Fruit fly (Drosophila melanogaster) whole organism, embryonic: Measurements from ENCODE around the gene t-Grip84.

ENCODE experiments used
- CG10543 ChIP-seq: fragments of 200-800 bp; sonication (Bioruptor generic); optimal IDR thresholded peaks from 3 replicates; lab custom pipeline; 2017; ENCODE audit warnings: missing biosample characterization, mild to moderate bottlenecking, missing genetic modification characterization, moderate library complexity
- CG11456 ChIP-seq: fragments of 200-800 bp; sonication (Bioruptor generic); IDR thresholded peaks from 3 replicates; pipeline ENCODE4 v1.3.6; 2022; ENCODE audit warnings: missing biosample characterization, missing genetic modification characterization
- CG11504 ChIP-seq: fragments of 200-800 bp; sonication (Bioruptor generic); optimal IDR thresholded peaks from 3 replicates; lab custom pipeline; 2019; ENCODE audit warnings: missing biosample characterization, mild to moderate bottlenecking, missing genetic modification characterization, moderate library complexity
- CG13424 ChIP-seq: fragments of 200-800 bp; sonication (Bioruptor generic); optimal IDR thresholded peaks from 2 replicates; lab custom pipeline; 2019; ENCODE audit warnings: missing biosample characterization, mild to moderate bottlenecking, missing genetic modification characterization, moderate library complexity
- CG14860 ChIP-seq: fragments of 200-800 bp; sonication (Bioruptor generic); IDR thresholded peaks from 3 replicates; pipeline ENCODE4 v1.3.6; 2022; ENCODE audit warnings: missing biosample characterization, missing genetic modification characterization; ENCODE audit not compliant: partially characterized antibody
- CG15479 ChIP-seq: fragments of 200-800 bp; sonication (Bioruptor generic); optimal IDR thresholded peaks from 3 replicates; lab custom pipeline; 2019; ENCODE audit warnings: missing biosample characterization, mild to moderate bottlenecking, missing genetic modification characterization, moderate library complexity
- CG1647 ChIP-seq: fragments of 200-800 bp; sonication (Bioruptor generic); optimal IDR thresholded peaks from 3 replicates; lab custom pipeline; 2016; ENCODE audit warnings: missing biosample characterization, missing genetic modification characterization
- CG17359 ChIP-seq: fragments of 200-800 bp; sonication (Bioruptor generic); optimal IDR thresholded peaks from 3 replicates; lab custom pipeline; 2018; ENCODE audit warnings: missing biosample characterization, mild to moderate bottlenecking, missing genetic modification characterization, moderate library complexity
- CG18599 ChIP-seq: fragments of 200-800 bp; sonication (Bioruptor generic); optimal IDR thresholded peaks from 3 replicates; lab custom pipeline; 2017; ENCODE audit warnings: missing biosample characterization, missing genetic modification characterization, mild to moderate bottlenecking, moderate library complexity, missing genetic modification reagents
- CG18764 ChIP-seq: fragments of 200-800 bp; sonication (Bioruptor generic); optimal IDR thresholded peaks from 3 replicates; lab custom pipeline; 2016; ENCODE audit warnings: missing biosample characterization, missing genetic modification characterization
- CG2202 ChIP-seq: fragments of 200-800 bp; sonication (Bioruptor generic); optimal IDR thresholded peaks from 2 replicates; lab custom pipeline; 2018; ENCODE audit warnings: missing biosample characterization, mild to moderate bottlenecking, missing genetic modification characterization
- CG4617 ChIP-seq: fragments of 200-800 bp; sonication (Bioruptor generic); optimal IDR thresholded peaks from 3 replicates; lab custom pipeline; 2016; ENCODE audit warnings: missing biosample characterization, missing genetic modification characterization, borderline replicate concordance
- CG4854 ChIP-seq: fragments of 200-800 bp; sonication (Bioruptor generic); optimal IDR thresholded peaks from 2 replicates; lab custom pipeline; 2016; ENCODE audit warnings: missing biosample characterization, missing genetic modification characterization, inconsistent platforms
- CG6654 ChIP-seq: fragments of 200-800 bp; sonication (Bioruptor generic); optimal IDR thresholded peaks from 2 replicates; lab custom pipeline; 2017; ENCODE audit warnings: missing biosample characterization, mild to moderate bottlenecking, missing genetic modification characterization
- CG7372 ChIP-seq: fragments of 200-800 bp; sonication (Bioruptor generic); IDR thresholded peaks from 2 replicates; pipeline ENCODE4 v1.3.6; 2022; ENCODE audit warnings: missing biosample characterization, missing genetic modification characterization
- CG7928 ChIP-seq: fragments of 200-800 bp; sonication (Bioruptor generic); optimal IDR thresholded peaks from 2 replicates; lab custom pipeline; 2017; ENCODE audit warnings: missing biosample characterization, mild to moderate bottlenecking, missing genetic modification characterization
- CG8089 ChIP-seq: fragments of 200-800 bp; sonication (Bioruptor generic); optimal IDR thresholded peaks from 3 replicates; lab custom pipeline; 2016; ENCODE audit warnings: missing biosample characterization, missing genetic modification characterization
- CG9437 ChIP-seq: fragments of 200-800 bp; sonication (Bioruptor generic); optimal IDR thresholded peaks from 2 replicates; lab custom pipeline; 2018; ENCODE audit warnings: missing biosample characterization, mild to moderate bottlenecking, missing genetic modification characterization
- Dbx ChIP-seq: fragments of 200-800 bp; sonication (Bioruptor generic); IDR thresholded peaks from 3 replicates; pipeline ENCODE4 v1.3.6; 2022; ENCODE audit warnings: missing biosample characterization, missing genetic modification characterization
- Deaf1 ChIP-seq: fragments of 200-800 bp; optimal IDR thresholded peaks from 3 replicates; lab custom pipeline; 2019; ENCODE audit warnings: missing biosample characterization, mild to moderate bottlenecking, missing genetic modification characterization, moderate library complexity
- Drgx ChIP-seq: fragments of 200-800 bp; sonication (Bioruptor generic); IDR thresholded peaks from 2 replicates; pipeline ENCODE4 v1.3.6; 2022; ENCODE audit warnings: missing biosample characterization, missing genetic modification characterization
- Hmx ChIP-seq: fragments of 200-800 bp; sonication (Bioruptor generic); optimal IDR thresholded peaks from 2 replicates; lab custom pipeline; 2016; ENCODE audit warnings: missing biosample characterization, missing genetic modification characterization
- Hr3 ChIP-seq: fragments of 200-800 bp; sonication (Bioruptor generic); optimal IDR thresholded peaks from 3 replicates; lab custom pipeline; 2016; ENCODE audit warnings: missing biosample characterization, missing genetic modification characterization
- Lim3 ChIP-seq: fragments of 200-800 bp; sonication (Bioruptor generic); IDR thresholded peaks from 2 replicates; pipeline ENCODE4 v1.3.6; 2022; ENCODE audit warnings: missing biosample characterization, missing genetic modification characterization
- Med ChIP-seq: fragments of 200-800 bp; sonication (Bioruptor generic); peaks from one replicate; lab custom pipeline; 2016; ENCODE audit warnings: missing biosample characterization, missing genetic modification characterization, mild to moderate bottlenecking, inconsistent platforms, moderate library complexity
- Meics ChIP-seq: fragments of 200-800 bp; sonication (Bioruptor generic); optimal IDR thresholded peaks from 2 replicates; lab custom pipeline; 2017; ENCODE audit warnings: missing biosample characterization, mild to moderate bottlenecking, missing genetic modification characterization
- Mes4 ChIP-seq: fragments of 200-800 bp; sonication (Bioruptor generic); optimal IDR thresholded peaks from 2 replicates; lab custom pipeline; 2016; ENCODE audit warnings: missing biosample characterization, missing genetic modification characterization
- NC2α ChIP-seq: fragments of 200-800 bp; sonication (Bioruptor generic); optimal IDR thresholded peaks from 2 replicates; lab custom pipeline; 2016; ENCODE audit warnings: missing biosample characterization, missing genetic modification characterization
- Nf-YA ChIP-seq: fragments of 200-800 bp; sonication (Bioruptor generic); IDR thresholded peaks from 2 replicates; pipeline ENCODE4 v1.3.6; 2022; ENCODE audit warnings: missing biosample characterization, missing genetic modification characterization
- NfI ChIP-seq: fragments of 200-800 bp; sonication (Bioruptor generic); optimal IDR thresholded peaks from 3 replicates; lab custom pipeline; 2018; ENCODE audit warnings: missing biosample characterization, mild to moderate bottlenecking, missing genetic modification characterization, moderate library complexity
- bowl ChIP-seq: fragments of 200-800 bp; sonication (Bioruptor generic); IDR thresholded peaks from 2 replicates; pipeline ENCODE4 v1.3.6; 2022; ENCODE audit warnings: missing biosample characterization, missing genetic modification characterization
- cato ChIP-seq: fragments of 200-800 bp; sonication (Bioruptor generic); optimal IDR thresholded peaks from 2 replicates; lab custom pipeline; 2016; ENCODE audit warnings: missing biosample characterization, missing genetic modification characterization, borderline replicate concordance
- crc ChIP-seq: fragments of 200-800 bp; sonication (Bioruptor generic); optimal IDR thresholded peaks from 2 replicates; lab custom pipeline; 2016; ENCODE audit warnings: missing biosample characterization, missing genetic modification characterization
- crol ChIP-seq: fragments of 200-800 bp; sonication (Bioruptor generic); IDR thresholded peaks from 2 replicates; pipeline ENCODE4 v1.3.6; 2022; ENCODE audit warnings: missing biosample characterization, missing genetic modification characterization
- dmrt99B ChIP-seq: fragments of 200-800 bp; sonication (Bioruptor generic); optimal IDR thresholded peaks from 2 replicates; lab custom pipeline; 2018; ENCODE audit warnings: missing biosample characterization, mild to moderate bottlenecking, missing genetic modification characterization, moderate library complexity
- en ChIP-seq: fragments of 200-800 bp; sonication (Bioruptor generic); optimal IDR thresholded peaks from 2 replicates; lab custom pipeline; 2016; ENCODE audit warnings: missing biosample characterization, missing genetic modification characterization
- hth ChIP-seq: fragments of >200 bp; optimal IDR thresholded peaks from 2 replicates; lab custom pipeline; 2017; ENCODE audit warnings: inconsistent platforms
- jing ChIP-seq: fragments of 200-800 bp; sonication (Bioruptor generic); optimal IDR thresholded peaks from 2 replicates; lab custom pipeline; 2018; ENCODE audit warnings: missing biosample characterization, mild to moderate bottlenecking, missing genetic modification characterization
- ken ChIP-seq: fragments of 200-800 bp; sonication (Bioruptor generic); IDR thresholded peaks from 3 replicates; pipeline ENCODE4 v1.3.6; 2022; ENCODE audit warnings: missing biosample characterization, missing genetic modification characterization
- lov ChIP-seq, 2 experiments: fragments of 200-800 bp in 1 of 2; fragments of >200 bp in 1 of 2; sonication (Bioruptor generic) in 1 of 2; IDR thresholded peaks in 1 of 2; optimal IDR thresholded peaks in 1 of 2; 2 replicates in 1 of 2; 3 replicates in 1 of 2; pipeline versions ENCODE4 v1.3.6 to Lab custom; 2017 to 2022; ENCODE audit warnings: missing biosample characterization in 1 of 2, missing genetic modification characterization in 1 of 2
- peb ChIP-seq: fragments of 200-800 bp; sonication (Bioruptor generic); IDR thresholded peaks from 2 replicates; pipeline ENCODE4 v1.3.6; 2022; ENCODE audit warnings: missing biosample characterization, missing genetic modification characterization
- phol ChIP-seq: fragments of 200-800 bp; sonication (Bioruptor generic); optimal IDR thresholded peaks from 3 replicates; lab custom pipeline; 2018; ENCODE audit warnings: missing biosample characterization, mild to moderate bottlenecking, missing genetic modification characterization, moderate library complexity
- pzg ChIP-seq: fragments of 200-800 bp; sonication (Bioruptor generic); optimal IDR thresholded peaks from 3 replicates; lab custom pipeline; 2018; ENCODE audit warnings: missing biosample characterization, mild to moderate bottlenecking, missing genetic modification characterization, moderate library complexity
- sens ChIP-seq: fragments of 200-800 bp; sonication (Bioruptor generic); peaks from one replicate; lab custom pipeline; 2016; ENCODE audit warnings: missing biosample characterization, missing genetic modification characterization
- sisA ChIP-seq: fragments of 200-800 bp; sonication (Bioruptor generic); IDR thresholded peaks from 2 replicates; pipeline ENCODE4 v1.3.6; 2022; ENCODE audit warnings: missing biosample characterization, missing genetic modification characterization
- ttk ChIP-seq: fragments of 200-800 bp; sonication (Bioruptor generic); IDR thresholded peaks from 2 replicates; pipeline ENCODE4 v2.1.2; 2022; ENCODE audit warnings: missing biosample characterization, missing genetic modification characterization
- twi ChIP-seq: fragments of 200-800 bp; optimal IDR thresholded peaks from 2 replicates; lab custom pipeline; 2019; ENCODE audit warnings: missing biosample characterization, mild to moderate bottlenecking, missing genetic modification characterization, moderate library complexity
- vvl ChIP-seq: fragments of 200-800 bp; sonication (Bioruptor generic); IDR thresholded peaks from 2 replicates; pipeline ENCODE4 v1.3.6; 2022; ENCODE audit warnings: missing biosample characterization, missing genetic modification characterization

The t-Grip84 gene

DNA sequence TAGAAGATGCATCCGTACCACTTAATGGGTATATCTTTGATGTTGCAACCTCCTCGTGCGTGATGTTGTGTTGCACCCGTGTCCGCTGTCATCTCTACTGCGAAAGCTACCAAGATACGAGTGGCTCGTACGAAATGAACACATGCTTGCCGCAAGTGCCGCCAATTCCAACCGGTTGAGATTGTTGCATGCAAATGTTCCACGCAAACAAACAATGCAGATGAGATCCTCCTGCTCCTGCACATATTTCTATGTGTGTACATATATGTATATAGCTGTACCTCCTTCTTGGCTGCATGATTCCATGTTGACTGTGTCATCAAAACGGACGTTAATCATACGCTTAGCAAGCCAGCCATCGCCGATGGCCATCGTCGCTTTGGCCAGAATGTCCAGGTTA lies 39.2 kb upstream of the t-Grip84 start:
- no peak for TF ChIP-seq Mes4 (GFP tag; lab: Kevin White, UChicago)
- TF ChIP-seq crol (GFP tag; lab: Robert Waterston, UW): no peak
- no peak for TF ChIP-seq Deaf1 (tag; lab: Kevin White, UChicago)
- no peak for TF ChIP-seq hth
- no peak for TF ChIP-seq bowl (GFP tag; lab: Robert Waterston, UW)
- no peak for TF ChIP-seq ttk (GFP tag; lab: Robert Waterston, UW)
- no peak for TF ChIP-seq en
- TF ChIP-seq CG4617 (GFP tag; lab: Kevin White, UChicago): no peak
- no peak for TF ChIP-seq Hr3 (GFP tag; lab: Kevin White, UChicago)
- TF ChIP-seq, all 482 proteins: peak for 0

DNA sequence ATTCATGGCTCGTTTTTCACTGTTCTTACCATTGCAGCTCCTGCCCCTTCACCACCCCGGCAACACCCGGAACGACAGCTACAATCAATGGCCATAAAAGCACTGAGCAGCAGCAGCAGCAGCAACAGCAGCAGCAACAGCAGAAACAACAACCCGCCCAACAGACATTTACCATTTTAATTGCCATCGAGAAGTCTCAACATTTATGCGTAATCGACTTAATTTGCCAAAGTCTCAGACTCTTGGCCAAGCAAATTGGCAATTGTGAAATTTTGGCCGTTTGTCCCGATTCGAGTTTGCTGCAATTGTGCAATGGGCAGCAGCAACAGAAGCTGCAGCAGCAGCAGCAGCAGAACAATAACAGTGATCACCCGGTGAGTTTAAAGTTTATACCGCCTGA lies 33.8 kb upstream of the t-Grip84 start:
- TF ChIP-seq CG1647 (GFP tag; lab: Kevin White, UChicago) (no peak), CG14860 (0 out of 3 replicates have a peak, but pooled peaks have one; percentile 20), NfI (GFP tag; lab: Kevin White, UChicago) (no peak), CG8089 (GFP tag; lab: Kevin White, UChicago) (no peak), pzg (no peak), Lim3 (GFP tag; lab: Robert Waterston, UW) (no peak)

DNA sequence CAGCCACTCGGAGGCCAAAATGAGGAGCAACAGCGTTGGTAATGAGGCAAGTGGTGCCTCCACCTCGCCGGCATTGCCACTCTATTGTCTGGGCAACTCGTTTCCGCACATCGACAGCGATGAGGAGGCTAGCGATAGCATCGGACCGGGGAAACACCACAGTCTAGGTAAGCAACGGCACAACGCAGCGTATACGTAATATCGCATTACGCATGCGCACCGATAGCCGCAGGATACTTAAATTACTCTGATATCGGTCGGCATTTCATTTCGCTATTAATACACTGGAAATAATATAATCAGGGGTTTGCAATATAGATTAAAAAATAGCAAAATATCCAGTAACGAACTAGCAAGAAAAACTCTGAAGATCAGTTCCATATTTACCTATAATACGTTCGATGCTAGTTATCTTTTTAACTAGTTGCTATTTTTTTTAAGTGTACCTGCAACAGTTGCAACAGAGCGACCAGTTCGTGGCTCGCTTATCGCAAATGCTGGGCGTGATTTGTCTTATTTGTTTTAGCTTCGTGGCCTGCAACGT lies 26.7 kb upstream of the t-Grip84 start:
- TF ChIP-seq phol (tag; lab: Kevin White, UChicago): peak; percentile 13
- peak; percentile 38 for TF ChIP-seq dmrt99B
- peak; percentile 32; the same call in 1 of the 2 replicates for TF ChIP-seq sisA (GFP tag; lab: Robert Waterston, UW)
- TF ChIP-seq sens (GFP tag; lab: Kevin White, UChicago): peak; percentile 64
- peak; percentile 63 for TF ChIP-seq CG7372 (GFP tag; lab: Robert Waterston, UW)
- TF ChIP-seq CG7928: no peak
- TF ChIP-seq jing (GFP tag; lab: Kevin White, UChicago): no peak
- TF ChIP-seq CG15479 (GFP tag; lab: Kevin White, UChicago): no peak
- no peak for TF ChIP-seq peb
- no peak for TF ChIP-seq CG11456
- no peak for TF ChIP-seq Mes4 (GFP tag; lab: Kevin White, UChicago)
- TF ChIP-seq CG10543 (GFP tag; lab: Kevin White, UChicago): no peak
- TF ChIP-seq CG18599: no peak
- no peak for TF ChIP-seq CG18764 (GFP tag; lab: Kevin White, UChicago)
- peak; percentile 77 for TF ChIP-seq Drgx
- no peak for TF ChIP-seq CG9437 (GFP tag; lab: Kevin White, UChicago)
- TF ChIP-seq CG13424 (tag; lab: Kevin White, UChicago): no peak
- TF ChIP-seq cato (GFP tag; lab: Kevin White, UChicago): no peak
- no peak for TF ChIP-seq Nf-YA (GFP tag; lab: Robert Waterston, UW)
- no peak for TF ChIP-seq CG6654 (GFP tag; lab: Kevin White, UChicago)
- no peak for TF ChIP-seq twi
- peak; percentile 51 for TF ChIP-seq Med (GFP tag; lab: Kevin White, UChicago)
- TF ChIP-seq Meics: no peak
- TF ChIP-seq NC2α (GFP tag; lab: Kevin White, UChicago): no peak
- TF ChIP-seq CG2202 (tag; lab: Kevin White, UChicago): no peak
- peak; percentile 7 for TF ChIP-seq CG17359 (tag; lab: Kevin White, UChicago)
- no peak for TF ChIP-seq CG4854 (GFP tag; lab: Kevin White, UChicago)
- peak; percentile 32; the same call in 1 of the 2 replicates for TF ChIP-seq vvl (GFP tag; lab: Robert Waterston, UW)
- TF ChIP-seq lov (optimal IDR thresholded peaks at IDR 0.05; lab: Kevin White, UChicago): no peak
- TF ChIP-seq lov (GFP tag; IDR thresholded peaks at IDR 0.05; lab: Robert Waterston, UW): no peak
- peak; percentile 18 for TF ChIP-seq CG11504
- TF ChIP-seq crc (GFP tag; lab: Kevin White, UChicago): no peak
- TF ChIP-seq Hmx (GFP tag; lab: Kevin White, UChicago): no peak
- no peak for TF ChIP-seq ken
- no peak for TF ChIP-seq Dbx (GFP tag; lab: Robert Waterston, UW)
